Fruit fly (Drosophila melanogaster): ENCODE results near the gene Stip1.

The Stip1 gene

DNA sequence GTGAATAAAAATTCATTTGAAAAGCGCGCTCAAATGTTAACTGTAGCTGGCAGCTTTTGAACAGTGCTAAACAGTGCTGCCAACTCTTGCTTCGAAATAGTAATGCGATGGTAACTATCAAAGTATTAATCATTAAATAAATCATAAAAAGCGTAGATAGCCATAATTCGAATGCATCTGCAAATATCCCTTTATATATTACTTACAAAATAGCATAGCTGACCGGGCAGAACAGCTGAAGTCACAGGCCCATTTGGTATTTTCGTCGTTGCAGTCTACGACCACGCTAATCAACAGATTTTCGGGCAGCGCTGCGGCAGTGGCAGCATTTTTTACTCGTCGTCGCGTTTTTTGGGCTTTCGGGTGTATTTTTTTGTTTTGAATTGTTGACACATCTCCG, 10.7 kb downstream of the Stip1 start, which contains the start of gene Plc21C (continued):
- TF ChIP-seq CG2875 (GFP tag; optimal IDR thresholded peaks at IDR 0.05) (no peak), caup (GFP tag; optimal IDR thresholded peaks at IDR 0.05; ENCODE audit: severe bottlenecking) (peak; percentile 15), fd102C (GFP tag; optimal IDR thresholded peaks at IDR 0.05) (no peak), CG4854 (GFP tag; optimal IDR thresholded peaks at IDR 0.05) (peak; percentile 71), CG1602 (GFP tag; optimal IDR thresholded peaks at IDR 0.05) (peak; percentile 38), dmrt99B (tag; optimal IDR thresholded peaks at IDR 0.05) (peak; percentile 17), prd (optimal IDR thresholded peaks at IDR 0.05) (no peak), prd (GFP tag; IDR thresholded peaks at IDR 0.05) (peak; percentile 33; the same call in 1 of the 3 replicates), Mrtf (GFP tag; IDR thresholded peaks at IDR 0.05) (no peak), CG6791 (GFP tag; IDR thresholded peaks at IDR 0.05; ENCODE audit: partially characterized antibody) (no peak), gfzf (GFP tag; optimal IDR thresholded peaks at IDR 0.05) (peak; percentile 93), phol (tag; optimal IDR thresholded peaks at IDR 0.05) (peak; percentile 68), Oli (tag; optimal IDR thresholded peaks at IDR 0.05) (no peak), CG6813 (GFP tag; optimal IDR thresholded peaks at IDR 0.05) (no peak), CG7556 (GFP tag; optimal IDR thresholded peaks at IDR 0.05) (peak; percentile 43), MTF-1 (GFP tag; optimal IDR thresholded peaks at IDR 0.05; ENCODE audit: borderline replicate concordance) (no peak), CG1792 (GFP tag; optimal IDR thresholded peaks at IDR 0.05) (peak; percentile 23), ewg (GFP tag; optimal IDR thresholded peaks at IDR 0.05) (peak; percentile 17), Tbp (GFP tag; optimal IDR thresholded peaks at IDR 0.05) (no peak), CG17359 (tag; optimal IDR thresholded peaks at IDR 0.05) (no peak), Meics (GFP tag; optimal IDR thresholded peaks at IDR 0.05) (peak; percentile 20), zfh1 (GFP tag; IDR thresholded peaks at IDR 0.05) (no peak), CG17361 (GFP tag; IDR thresholded peaks at IDR 0.05) (peak; percentile 61; the same call in 2 of the 3 replicates), nerfin-2 (GFP tag; IDR thresholded peaks at IDR 0.05; ENCODE audit: partially characterized antibody) (no peak), Lhr (GFP tag; optimal IDR thresholded peaks at IDR 0.05) (peak; percentile 75), sens (GFP tag) (peak; percentile 94), CG13287 (GFP tag; IDR thresholded peaks at IDR 0.05; ENCODE audit: partially characterized antibody) (peak; percentile 44), ssp (GFP tag; IDR thresholded peaks at IDR 0.05) (peak; percentile 34; the same call in 1 of the 2 replicates), Jarid2 (GFP tag; optimal IDR thresholded peaks at IDR 0.05) (peak; percentile 16), dm (GFP tag; optimal IDR thresholded peaks at IDR 0.05) (peak; percentile 62), CG2889 (GFP tag; IDR thresholded peaks at IDR 0.05) (no peak), Nf-YB (GFP tag; optimal IDR thresholded peaks at IDR 0.05) (peak; percentile 6), pan (optimal IDR thresholded peaks at IDR 0.05) (no peak), pan (GFP tag; optimal IDR thresholded peaks at IDR 0.05 in 1 of 2, IDR thresholded peaks at IDR 0.05 in 1 of 2) (no peak), Atf6 (GFP tag; IDR thresholded peaks at IDR 0.05) (peak; percentile 42; the same call in 1 of the 2 replicates), CG5953 (GFP tag; IDR thresholded peaks at IDR 0.05) (no peak), kay (GFP tag; optimal IDR thresholded peaks at IDR 0.05) (peak; percentile 21), CG12155 (GFP tag; optimal IDR thresholded peaks at IDR 0.05) (peak; percentile 91), Hsf (GFP tag; optimal IDR thresholded peaks at IDR 0.05) (peak; percentile 63), crc (GFP tag; optimal IDR thresholded peaks at IDR 0.05) (peak; percentile 4), CG4282 (GFP tag; optimal IDR thresholded peaks at IDR 0.05) (no peak), Nf-YA (GFP tag; IDR thresholded peaks at IDR 0.05) (no peak), fd64A (GFP tag; optimal IDR thresholded peaks at IDR 0.05) (no peak), Ssrp (tag; optimal IDR thresholded peaks at IDR 0.05) (no peak), CG13894 (tag; optimal IDR thresholded peaks at IDR 0.05) (peak; percentile 60), CoRest (tag; optimal IDR thresholded peaks at IDR 0.05) (peak; percentile 69), Fer3 (tag; optimal IDR thresholded peaks at IDR 0.05) (peak; percentile 45), mam (GFP tag; optimal IDR thresholded peaks at IDR 0.05) (peak; percentile 57), bcd (GFP tag; optimal IDR thresholded peaks at IDR 0.05) (peak; percentile 39), Myb (GFP tag; optimal IDR thresholded peaks at IDR 0.05) (peak; percentile 71)
